Worm (Caenorhabditis elegans) whole organism, L1 larva: ENCODE results near the gene ttr-5.

Experiments
- C16A3.4 ChIP-seq: fragments of 150-350 bp; optimal IDR thresholded peaks from 2 replicates; lab custom pipeline; 2014; ENCODE audit warnings: missing biosample characterization, missing genetic modification characterization
- Y116A8C.19 ChIP-seq: sonication (generic microtip); optimal IDR thresholded peaks from 2 replicates; lab custom pipeline; 2016; ENCODE audit warnings: missing compliant biosample characterization, missing genetic modification characterization, borderline replicate concordance
- aha-1 ChIP-seq: fragments of 150-350 bp; optimal IDR thresholded peaks from 2 replicates; lab custom pipeline; 2014; ENCODE audit warnings: missing biosample characterization, missing genetic modification characterization
- alr-1 ChIP-seq: fragments of 200-800 bp; sonication (Bioruptor generic); optimal IDR thresholded peaks from 2 replicates; lab custom pipeline; 2018; ENCODE audit warnings: borderline replicate concordance, mild to moderate bottlenecking, missing genetic modification characterization, missing compliant biosample characterization
- aly-2 ChIP-seq: fragments of 150-350 bp; optimal IDR thresholded peaks from 2 replicates; lab custom pipeline; 2014; ENCODE audit warnings: missing biosample characterization, missing genetic modification characterization
- ama-1 ChIP-seq: fragments of 150-350 bp; optimal IDR thresholded peaks from 2 replicates; lab custom pipeline; 2014
- ceh-63 ChIP-seq: fragments of 200-800 bp; sonication (Bioruptor generic); optimal IDR thresholded peaks from 2 replicates; lab custom pipeline; 2018; ENCODE audit warnings: mild to moderate bottlenecking, missing genetic modification characterization, missing compliant biosample characterization
- ceh-8 ChIP-seq: fragments of 200-800 bp; sonication (Bioruptor generic); optimal IDR thresholded peaks from 2 replicates; lab custom pipeline; 2018; ENCODE audit warnings: mild to moderate bottlenecking, missing genetic modification characterization, moderate library complexity, missing compliant biosample characterization
- ceh-82 ChIP-seq, 3 experiments: fragments of 150-350 bp in 1 of 3; sonication (generic microtip) in 2 of 3; optimal IDR thresholded peaks; 2 replicates each; lab custom pipeline; 2014 to 2017; ENCODE audit warnings: missing biosample characterization in 3 of 3, missing genetic modification characterization in 3 of 3
- ceh-88 ChIP-seq: fragments of 200-800 bp; sonication (Bioruptor generic); IDR thresholded peaks from 2 replicates; pipeline ENCODE4 v1.3.6; 2022; ENCODE audit warnings: missing genetic modification characterization, missing compliant biosample characterization
- ces-1 ChIP-seq: fragments of 150-350 bp; optimal IDR thresholded peaks from 2 replicates; lab custom pipeline; 2014; ENCODE audit warnings: missing biosample characterization, missing genetic modification reagents, missing genetic modification characterization
- dsc-1 ChIP-seq: sonication (generic microtip); optimal IDR thresholded peaks from 2 replicates; lab custom pipeline; 2016; ENCODE audit warnings: mild to moderate bottlenecking, missing genetic modification characterization, missing compliant biosample characterization
- efl-1 ChIP-seq, 4 experiments: fragments of 150-350 bp; optimal IDR thresholded peaks in 3 of 4; peaks in 1 of 4; 1 replicate in 1 of 4; 2 replicates in 3 of 4; lab custom pipeline; 2014; ENCODE audit warnings: missing biosample characterization in 2 of 4, missing genetic modification characterization in 2 of 4, missing genetic modification reagents in 2 of 4
- efl-3 ChIP-seq: fragments of 200-800 bp; sonication (Bioruptor generic); optimal IDR thresholded peaks from 2 replicates; lab custom pipeline; 2018; ENCODE audit warnings: mild to moderate bottlenecking, missing genetic modification characterization, missing compliant biosample characterization
- egl-13 ChIP-seq: sonication (generic microtip); optimal IDR thresholded peaks from 2 replicates; lab custom pipeline; 2016; ENCODE audit warnings: missing genotype, missing genetic modification reagents, missing genetic modification characterization, missing compliant biosample characterization
- ets-5 ChIP-seq: fragments of 200-800 bp; sonication (Bioruptor generic); IDR thresholded peaks from 2 replicates; pipeline ENCODE4 v1.3.6; 2022; ENCODE audit warnings: missing genetic modification characterization, missing compliant biosample characterization
- fkh-10 ChIP-seq: sonication (generic microtip); optimal IDR thresholded peaks from 2 replicates; lab custom pipeline; 2017; ENCODE audit warnings: missing biosample characterization, missing genetic modification reagents, missing genetic modification characterization
- fos-1 ChIP-seq: fragments of 150-350 bp; optimal IDR thresholded peaks from 2 replicates; lab custom pipeline; 2014; ENCODE audit warnings: missing biosample characterization, missing genetic modification characterization
- jun-1 ChIP-seq: fragments of 150-350 bp; optimal IDR thresholded peaks from 2 replicates; lab custom pipeline; 2014; ENCODE audit warnings: missing biosample characterization, missing genetic modification reagents, missing genetic modification characterization
- lin-13 ChIP-seq: fragments of 150-350 bp; optimal IDR thresholded peaks from 2 replicates; lab custom pipeline; 2014; ENCODE audit warnings: missing biosample characterization, missing genetic modification reagents, missing genetic modification characterization
- lin-14 ChIP-seq: fragments of 200-800 bp; sonication (Bioruptor generic); optimal IDR thresholded peaks from 2 replicates; lab custom pipeline; 2018; ENCODE audit warnings: mild to moderate bottlenecking, missing genetic modification characterization, moderate library complexity, missing compliant biosample characterization
- lin-15B ChIP-seq: fragments of 150-350 bp; sonication (generic microtip); optimal IDR thresholded peaks from 3 replicates; lab custom pipeline; 2014; ENCODE audit warnings: missing biosample characterization, missing genetic modification characterization
- lir-3 ChIP-seq: sonication (generic microtip); optimal IDR thresholded peaks from 2 replicates; lab custom pipeline; 2016; ENCODE audit warnings: mild to moderate bottlenecking, missing genetic modification characterization, moderate library complexity, missing compliant biosample characterization; ENCODE audit not compliant: poor library complexity
- lsy-2 ChIP-seq, 2 experiments: fragments of 150-350 bp; optimal IDR thresholded peaks; 2 replicates each; lab custom pipeline; 2014; ENCODE audit warnings: missing biosample characterization in 2 of 2, missing genetic modification characterization in 2 of 2
- mab-9 ChIP-seq: fragments of 200-800 bp; sonication (Bioruptor generic); IDR thresholded peaks from 2 replicates; pipeline ENCODE4 v1.3.6; 2022; ENCODE audit warnings: missing genetic modification reagents, missing genetic modification characterization, missing compliant biosample characterization
- mep-1 ChIP-seq: fragments of 150-350 bp; optimal IDR thresholded peaks from 2 replicates; lab custom pipeline; 2014; ENCODE audit warnings: missing biosample characterization, missing genetic modification characterization
- nhr-12 ChIP-seq: sonication (generic microtip); optimal IDR thresholded peaks from 2 replicates; lab custom pipeline; 2017; ENCODE audit warnings: missing biosample characterization, missing genetic modification characterization
- nhr-20 ChIP-seq: sonication (generic microtip); optimal IDR thresholded peaks from 2 replicates; lab custom pipeline; 2016; ENCODE audit warnings: mild to moderate bottlenecking, missing genetic modification characterization, missing compliant biosample characterization
- nhr-237 ChIP-seq: fragments of 150-350 bp; optimal IDR thresholded peaks from 2 replicates; lab custom pipeline; 2014; ENCODE audit warnings: missing biosample characterization, missing genetic modification characterization
- nhr-28 ChIP-seq: fragments of 150-350 bp; optimal IDR thresholded peaks from 2 replicates; lab custom pipeline; 2014; ENCODE audit warnings: missing biosample characterization, missing genetic modification characterization
- nhr-71 ChIP-seq: sonication (generic microtip); optimal IDR thresholded peaks from 2 replicates; lab custom pipeline; 2016; ENCODE audit warnings: mild to moderate bottlenecking, missing genetic modification characterization, moderate library complexity, missing compliant biosample characterization
- nhr-85 ChIP-seq: sonication (generic microtip); peaks from one replicate; lab custom pipeline; 2016; ENCODE audit warnings: missing genetic modification characterization, inconsistent platforms, missing compliant biosample characterization
- pag-3 ChIP-seq: sonication (generic microtip); optimal IDR thresholded peaks from 2 replicates; lab custom pipeline; 2017; ENCODE audit warnings: missing genetic modification characterization, mild to moderate bottlenecking, missing compliant biosample characterization, antibody characterized with exemption, borderline replicate concordance; ENCODE audit not compliant: insufficient read depth
- pax-3 ChIP-seq: fragments of 200-800 bp; sonication (Bioruptor generic); optimal IDR thresholded peaks from 2 replicates; lab custom pipeline; 2018; ENCODE audit warnings: mild to moderate bottlenecking, missing genetic modification characterization, moderate library complexity, missing compliant biosample characterization
- rnt-1 ChIP-seq: sonication (generic microtip); optimal IDR thresholded peaks from 2 replicates; lab custom pipeline; 2016; ENCODE audit warnings: mild to moderate bottlenecking, missing genetic modification characterization, moderate library complexity, missing compliant biosample characterization
- skn-1 ChIP-seq: fragments of 150-350 bp; optimal IDR thresholded peaks from 2 replicates; lab custom pipeline; 2014; ENCODE audit warnings: missing biosample characterization, missing genetic modification characterization
- snpc-4 ChIP-seq: fragments of 150-350 bp; optimal IDR thresholded peaks from 2 replicates; lab custom pipeline; 2014; ENCODE audit warnings: missing biosample characterization, missing genetic modification characterization
- snu-23 ChIP-seq: sonication (generic microtip); optimal IDR thresholded peaks from 2 replicates; lab custom pipeline; 2016; ENCODE audit warnings: missing genetic modification characterization, missing compliant biosample characterization
- sup-37 ChIP-seq: fragments of 200-800 bp; sonication (Bioruptor generic); optimal IDR thresholded peaks from 2 replicates; lab custom pipeline; 2018; ENCODE audit warnings: mild to moderate bottlenecking, missing genetic modification characterization, missing compliant biosample characterization
- zag-1 ChIP-seq: fragments of 150-350 bp; optimal IDR thresholded peaks from 2 replicates; lab custom pipeline; 2014; ENCODE audit warnings: missing biosample characterization, missing genetic modification characterization

Gene ttr-5

DNA sequence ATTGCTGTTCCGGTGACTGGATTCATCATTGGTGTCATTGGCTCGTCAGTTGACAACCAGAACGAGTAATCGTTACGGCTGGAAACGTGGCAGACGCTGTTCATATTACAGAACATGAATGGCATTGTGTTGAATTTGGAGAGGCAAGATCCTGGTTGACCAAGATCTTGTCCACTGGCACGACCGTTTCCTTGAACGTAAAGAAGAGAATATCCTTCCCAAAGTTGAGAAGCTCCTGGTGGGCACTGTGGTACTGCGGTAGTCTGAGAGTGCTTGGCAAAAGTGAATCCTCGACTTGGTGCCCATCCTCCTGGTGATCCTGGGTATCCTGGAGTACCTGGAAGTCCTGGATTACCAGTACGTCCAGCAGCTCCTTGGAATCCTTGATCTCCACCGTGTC, 7.9 kb downstream of the ttr-5 start:
- no peak for TF ChIP-seq sup-37 (GFP tag; lab: Kevin White, UChicago)
- TF ChIP-seq efl-1 (optimal IDR thresholded peaks at IDR 0.05; lab: Kevin White, UChicago), result no peak
- peak in 1 of 2 experiments; percentile 85 for TF ChIP-seq efl-1 (GFP tag; optimal IDR thresholded peaks at IDR 0.05 in 1 of 2; lab: Kevin White, UChicago)
- TF ChIP-seq egl-13 (tag; lab: Kevin White, UChicago), result no peak
- TF ChIP-seq zag-1 (tag; lab: Kevin White, UChicago), result no peak
- no peak for TF ChIP-seq Y116A8C.19 (tag; lab: Kevin White, UChicago)

DNA sequence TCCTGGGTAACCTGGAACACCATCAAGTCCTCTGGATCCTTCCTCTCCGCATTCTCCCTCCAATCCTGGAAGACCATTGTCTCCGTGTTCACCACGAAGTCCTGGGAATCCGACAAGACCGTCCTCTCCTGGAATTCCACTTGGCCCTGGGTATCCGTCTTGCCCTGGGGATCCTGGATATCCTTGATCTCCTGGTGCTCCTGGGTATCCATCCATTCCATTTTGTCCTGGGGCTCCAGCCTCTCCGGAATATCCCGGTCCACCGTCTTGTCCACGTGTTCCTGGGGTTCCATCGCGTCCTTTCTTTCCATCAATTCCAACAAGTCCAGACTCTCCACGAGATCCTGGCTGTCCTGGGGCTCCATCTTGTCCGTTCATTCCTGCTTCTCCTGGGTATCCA, 9.9 kb downstream of the ttr-5 start:
- TF ChIP-seq lir-3 (tag; lab: Kevin White, UChicago), result no peak
- no peak for TF ChIP-seq mep-1
- TF ChIP-seq ceh-88 (GFP tag; lab: Robert Waterston, UW), result no peak
- TF ChIP-seq efl-3 (GFP tag; lab: Kevin White, UChicago), result no peak
- TF ChIP-seq nhr-20 (tag; lab: Kevin White, UChicago), result no peak
- no peak for TF ChIP-seq aly-2
- no peak for TF ChIP-seq ceh-63 (GFP tag; lab: Kevin White, UChicago)
- no peak for TF ChIP-seq snpc-4 (tag; lab: Kevin White, UChicago)
- TF ChIP-seq ama-1 (lab: Kevin White, UChicago), result no peak
- TF ChIP-seq ceh-8 (GFP tag; lab: Kevin White, UChicago), result no peak
- TF ChIP-seq nhr-28 (tag; lab: Kevin White, UChicago), result no peak
- TF ChIP-seq fkh-10 (GFP tag; lab: Kevin White, UChicago), result no peak
- no peak for TF ChIP-seq ceh-82 (tag; optimal IDR thresholded peaks at IDR 0.05; lab: Kevin White, UChicago)
- TF ChIP-seq Y116A8C.19 (tag; lab: Kevin White, UChicago), result no peak
- TF ChIP-seq lin-15B (tag; lab: Kevin White, UChicago), result no peak
- no peak for TF ChIP-seq nhr-85 (tag; lab: Kevin White, UChicago)
- TF ChIP-seq mab-9 (GFP tag; lab: Robert Waterston, UW), result no peak

ce11 chrIII:9344347-9344746, 14.2 kb downstream of the ttr-5 start, which contains the start of gene emb-9:
TSS of gene emb-9 (minus strand) at chrIII:9344447.
- no peak for TF ChIP-seq nhr-237
- no peak for TF ChIP-seq lin-14
- TF ChIP-seq alr-1 (tag; lab: Kevin White, UChicago), result no peak
- no peak for TF ChIP-seq pax-3
- no peak for TF ChIP-seq snpc-4 (tag; lab: Kevin White, UChicago)
- TF ChIP-seq ets-5 (GFP tag; lab: Robert Waterston, UW), result no peak
- TF ChIP-seq skn-1 (tag; lab: Kevin White, UChicago), result no peak
- TF ChIP-seq jun-1, result no peak
- TF ChIP-seq lin-13 (GFP tag; lab: Kevin White, UChicago), result no peak
- no peak for TF ChIP-seq efl-3 (GFP tag; lab: Kevin White, UChicago)
- TF ChIP-seq mep-1, result no peak
- no peak for TF ChIP-seq mab-9 (GFP tag; lab: Robert Waterston, UW)
- no peak for TF ChIP-seq ces-1 (GFP tag; lab: Kevin White, UChicago)
- TF ChIP-seq aha-1, result no peak
- no peak for TF ChIP-seq pag-3 (tag; lab: Kevin White, UChicago)
- no peak for TF ChIP-seq nhr-85 (tag; lab: Kevin White, UChicago)
- no peak for TF ChIP-seq fos-1 (tag; lab: Kevin White, UChicago)
- no peak for TF ChIP-seq nhr-12 (tag; lab: Kevin White, UChicago)
- TF ChIP-seq, all 84 proteins: peak for 0

DNA sequence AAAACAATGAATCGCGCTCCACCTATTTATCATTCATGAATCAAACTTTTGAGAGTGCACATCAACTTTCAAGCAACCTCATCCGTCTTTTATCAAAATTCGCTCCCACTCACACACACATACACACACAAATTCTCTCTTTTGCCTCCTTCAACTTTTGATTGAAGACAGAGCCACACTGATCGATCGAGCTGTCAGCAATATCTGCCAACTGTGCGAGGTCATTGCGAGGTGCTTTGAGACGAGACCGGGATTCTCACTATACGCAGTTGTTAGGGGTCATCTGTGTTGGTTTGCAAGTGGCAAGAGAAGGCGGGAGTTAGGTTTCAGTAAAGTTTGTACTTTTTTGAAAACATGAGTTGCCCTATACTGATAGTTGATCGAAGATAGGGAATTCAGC, 16.0 kb downstream of the ttr-5 start:
- TF ChIP-seq C16A3.4 (tag; lab: Kevin White, UChicago), result no peak
- no peak for TF ChIP-seq ets-5 (GFP tag; lab: Robert Waterston, UW)
- peak; percentile 51 for TF ChIP-seq lin-14
- TF ChIP-seq dsc-1 (tag; lab: Kevin White, UChicago), result no peak
- peak; percentile 64 for TF ChIP-seq rnt-1 (tag; lab: Kevin White, UChicago)
- no peak for TF ChIP-seq efl-1 (optimal IDR thresholded peaks at IDR 0.05; lab: Kevin White, UChicago)
- no peak for TF ChIP-seq efl-1 (GFP tag; optimal IDR thresholded peaks at IDR 0.05 in 1 of 2; lab: Kevin White, UChicago)
- TF ChIP-seq nhr-85 (tag; lab: Kevin White, UChicago), result no peak
- no peak for TF ChIP-seq ceh-63 (GFP tag; lab: Kevin White, UChicago)
- TF ChIP-seq alr-1 (tag; lab: Kevin White, UChicago), result no peak
- TF ChIP-seq pag-3 (tag; lab: Kevin White, UChicago), result peak; percentile 73
- peak in 1 of 2 experiments; percentile 9 for TF ChIP-seq lsy-2 (tag; optimal IDR thresholded peaks at IDR 0.05; lab: Kevin White, UChicago)
- TF ChIP-seq nhr-71, result peak; percentile 26
- peak; percentile 0 for TF ChIP-seq snu-23 (GFP tag; lab: Kevin White, UChicago)
